Worm (Caenorhabditis elegans): ENCODE measurements around the gene Y59E9AL.4.

ce11 chrIV:5169335-5169734 is 45.7 kb downstream of the Y59E9AL.4 start:
- TF ChIP-seq unc-130 (GFP tag; optimal IDR thresholded peaks at IDR 0.05) (no peak), dve-1 (tag; optimal IDR thresholded peaks at IDR 0.05; ENCODE audit: insufficient read depth) (no peak), arid-1 (GFP tag; conservative IDR thresholded peaks at IDR 0.05) (no peak)

All from whole organism, L4 larva.